Worm (Caenorhabditis elegans) whole organism, L3 larva: ENCODE measurements around the gene npp-1.

Experiments used
- R02D3.7 ChIP-seq: fragments of 150-350 bp; optimal IDR thresholded peaks from 2 replicates; lab custom pipeline; 2014; ENCODE audit warnings: missing biosample characterization, missing genetic modification characterization
- ZK546.5 ChIP-seq: sonication (generic microtip); optimal IDR thresholded peaks from 2 replicates; lab custom pipeline; 2017; ENCODE audit warnings: missing biosample characterization, missing genetic modification characterization
- ama-1 ChIP-seq: fragments of 150-350 bp; optimal IDR thresholded peaks from 2 replicates; lab custom pipeline; 2018
- ceh-16 ChIP-seq: sonication (generic microtip); optimal IDR thresholded peaks from 2 replicates; lab custom pipeline; 2017; ENCODE audit warnings: missing biosample characterization, missing genetic modification characterization
- ceh-28 ChIP-seq: fragments of 150-350 bp; optimal IDR thresholded peaks from 2 replicates; lab custom pipeline; 2014; ENCODE audit warnings: missing biosample characterization, missing genetic modification reagents, missing genetic modification characterization
- daf-12 ChIP-seq: fragments of 150-350 bp; optimal IDR thresholded peaks from 2 replicates; lab custom pipeline; 2014; ENCODE audit warnings: missing biosample characterization, missing genetic modification reagents, missing genetic modification characterization
- egl-27 ChIP-seq: sonication (generic microtip); optimal IDR thresholded peaks from 4 replicates; lab custom pipeline; 2017; ENCODE audit warnings: missing biosample characterization, missing genetic modification reagents, missing genetic modification characterization
- egl-5 ChIP-seq: fragments of 150-350 bp; optimal IDR thresholded peaks from 2 replicates; lab custom pipeline; 2017; ENCODE audit warnings: missing biosample characterization, missing genetic modification reagents, missing genetic modification characterization, inconsistent platforms
- elt-1 ChIP-seq: fragments of 150-350 bp; optimal IDR thresholded peaks from 2 replicates; lab custom pipeline; 2014; ENCODE audit warnings: missing biosample characterization, missing genetic modification characterization
- elt-2 ChIP-seq: sonication (generic microtip); optimal IDR thresholded peaks from 2 replicates; lab custom pipeline; 2016; ENCODE audit warnings: missing genetic modification reagents, mild to moderate bottlenecking, missing genetic modification characterization, missing compliant biosample characterization
- elt-3 ChIP-seq, 3 experiments: fragments of 150-350 bp in 1 of 3; sonication (generic microtip) in 2 of 3; optimal IDR thresholded peaks; 2 replicates in 2 of 3; 4 replicates in 1 of 3; lab custom pipeline; 2014 to 2017; ENCODE audit warnings: missing biosample characterization in 3 of 3, missing genetic modification characterization in 3 of 3
- eor-1 ChIP-seq, 2 experiments: fragments of 150-350 bp; optimal IDR thresholded peaks; 2 replicates each; lab custom pipeline; 2014 to 2018; ENCODE audit warnings: missing biosample characterization in 2 of 2, missing genetic modification characterization in 2 of 2
- fkh-2 ChIP-seq: fragments of 150-350 bp; optimal IDR thresholded peaks from 2 replicates; lab custom pipeline; 2014; ENCODE audit warnings: missing biosample characterization, missing genetic modification reagents, missing genetic modification characterization
- fos-1 ChIP-seq: fragments of 150-350 bp; optimal IDR thresholded peaks from 2 replicates; lab custom pipeline; 2014; ENCODE audit warnings: missing biosample characterization, missing genetic modification characterization
- lin-15B ChIP-seq: fragments of 150-350 bp; optimal IDR thresholded peaks from 2 replicates; lab custom pipeline; 2014; ENCODE audit warnings: missing biosample characterization, missing genetic modification characterization
- lin-39 ChIP-seq: fragments of 150-350 bp; optimal IDR thresholded peaks from 2 replicates; lab custom pipeline; 2018; ENCODE audit warnings: missing biosample characterization, missing genetic modification reagents, missing genetic modification characterization
- lsy-12 ChIP-seq: sonication (generic microtip); optimal IDR thresholded peaks from 2 replicates; lab custom pipeline; 2016; ENCODE audit warnings: mild to moderate bottlenecking, missing genetic modification characterization, missing compliant biosample characterization
- mdl-1 ChIP-seq: fragments of 150-350 bp; optimal IDR thresholded peaks from 2 replicates; lab custom pipeline; 2014; ENCODE audit warnings: missing biosample characterization, missing genetic modification characterization
- nhr-11 ChIP-seq: fragments of 150-350 bp; optimal IDR thresholded peaks from 2 replicates; lab custom pipeline; 2014; ENCODE audit warnings: missing biosample characterization, missing genetic modification characterization
- nhr-12 ChIP-seq: fragments of 150-350 bp; optimal IDR thresholded peaks from 2 replicates; lab custom pipeline; 2014; ENCODE audit warnings: missing biosample characterization, missing genetic modification characterization
- nhr-25 ChIP-seq: sonication (generic microtip); optimal IDR thresholded peaks from 2 replicates; lab custom pipeline; 2017; ENCODE audit warnings: missing biosample characterization, missing genetic modification characterization
- nhr-28 ChIP-seq: fragments of 150-350 bp; optimal IDR thresholded peaks from 2 replicates; lab custom pipeline; 2014; ENCODE audit warnings: missing biosample characterization, missing genetic modification characterization
- nhr-43 ChIP-seq: sonication (generic microtip); optimal IDR thresholded peaks from 2 replicates; lab custom pipeline; 2016; ENCODE audit warnings: mild to moderate bottlenecking, missing genetic modification characterization, missing compliant biosample characterization; ENCODE audit not compliant: poor library complexity, severe bottlenecking
- nhr-67 ChIP-seq: fragments of 150-350 bp; optimal IDR thresholded peaks from 2 replicates; lab custom pipeline; 2014; ENCODE audit warnings: missing biosample characterization, missing genetic modification characterization
- nhr-76 ChIP-seq: fragments of 150-350 bp; sonication (generic microtip); optimal IDR thresholded peaks from 5 replicates; lab custom pipeline; 2014; ENCODE audit warnings: missing biosample characterization, missing genetic modification characterization
- sea-2 ChIP-seq: fragments of 150-350 bp; sonication (generic microtip); optimal IDR thresholded peaks from 4 replicates; lab custom pipeline; 2014; ENCODE audit warnings: missing biosample characterization, missing genetic modification reagents, missing genetic modification characterization
- skn-1 ChIP-seq: fragments of 150-350 bp; optimal IDR thresholded peaks from 2 replicates; lab custom pipeline; 2014; ENCODE audit warnings: missing biosample characterization, missing genetic modification characterization
- snpc-4 ChIP-seq: fragments of 150-350 bp; optimal IDR thresholded peaks from 2 replicates; lab custom pipeline; 2014; ENCODE audit warnings: missing biosample characterization, missing genetic modification characterization
- tbx-2 ChIP-seq: sonication (generic microtip); optimal IDR thresholded peaks from 2 replicates; lab custom pipeline; 2016; ENCODE audit warnings: mild to moderate bottlenecking, missing genetic modification characterization, missing compliant biosample characterization
- unc-62 ChIP-seq: fragments of 150-350 bp; sonication (generic microtip); optimal IDR thresholded peaks from 4 replicates; lab custom pipeline; 2014; ENCODE audit warnings: missing biosample characterization, missing genetic modification reagents, missing genetic modification characterization
- zag-1 ChIP-seq: fragments of 150-350 bp; optimal IDR thresholded peaks from 2 replicates; lab custom pipeline; 2014; ENCODE audit warnings: missing biosample characterization, missing genetic modification characterization
- ztf-11 ChIP-seq: fragments of 150-350 bp; optimal IDR thresholded peaks from 2 replicates; lab custom pipeline; 2014; ENCODE audit warnings: missing biosample characterization, missing genetic modification characterization
- ztf-4 ChIP-seq: fragments of 150-350 bp; optimal IDR thresholded peaks from 2 replicates; lab custom pipeline; 2014; ENCODE audit warnings: missing biosample characterization, missing genetic modification characterization

The npp-1 gene

ce11 chrIV:9822585-9822984 is 35.7 kb upstream of the npp-1 start:
- TF ChIP-seq ceh-16 (tag; lab: Kevin White, UChicago) (no peak), nhr-12 (tag; lab: Kevin White, UChicago) (no peak)

- TF ChIP-seq lin-39 (tag; lab: Kevin White, UChicago): no peak
- TF ChIP-seq mdl-1: no peak
- TF ChIP-seq nhr-25: no peak
- TF ChIP-seq ztf-11 (tag; lab: Kevin White, UChicago): no peak
- no peak for TF ChIP-seq nhr-67 (tag; lab: Kevin White, UChicago)
- TF ChIP-seq nhr-12 (tag; lab: Kevin White, UChicago): no peak
- TF ChIP-seq egl-5 (tag; lab: Kevin White, UChicago): no peak
- TF ChIP-seq egl-27: no peak
- no peak for TF ChIP-seq fkh-2
- TF ChIP-seq nhr-28 (tag; lab: Kevin White, UChicago): no peak
- TF ChIP-seq elt-2 (tag; lab: Kevin White, UChicago): no peak
- no peak for TF ChIP-seq nhr-11 (tag; lab: Kevin White, UChicago)
- TF ChIP-seq fos-1: no peak
- TF ChIP-seq tbx-2: no peak
- no peak for TF ChIP-seq sea-2 (GFP tag; lab: Kevin White, UChicago)
- no peak for TF ChIP-seq nhr-43 (tag; lab: Kevin White, UChicago)
- TF ChIP-seq lsy-12 (tag; lab: Kevin White, UChicago): no peak
- no peak for TF ChIP-seq eor-1 (tag; optimal IDR thresholded peaks at IDR 0.05; lab: Kevin White, UChicago)
These were observed 33.8 kb upstream of the npp-1 start, which contains the start of gene catp-6 for ce11 chrIV:9824480-9824879. catp-6 (minus strand) TSS chrIV:9824580.

ce11 chrIV:9825196-9825744 is 33.0 kb upstream of the npp-1 start, which contains the start of gene mtr-4:
mtr-4 (plus strand) TSS chrIV:9825694.
- TF ChIP-seq skn-1 (peak; percentile 24), lin-15B (tag; lab: Kevin White, UChicago) (peak; percentile 62), mdl-1 (no peak), elt-1 (tag; lab: Kevin White, UChicago) (no peak), nhr-12 (tag; lab: Kevin White, UChicago) (no peak), ceh-16 (tag; lab: Kevin White, UChicago) (no peak), daf-12 (tag; lab: Kevin White, UChicago) (no peak), lin-39 (tag; lab: Kevin White, UChicago) (no peak), elt-3 (tag; optimal IDR thresholded peaks at IDR 0.05; lab: Kevin White, UChicago) (no peak), ztf-11 (tag; lab: Kevin White, UChicago) (no peak), elt-2 (tag; lab: Kevin White, UChicago) (peak; percentile 85), egl-5 (tag; lab: Kevin White, UChicago) (peak; percentile 27), fos-1 (no peak), egl-27 (no peak), zag-1 (no peak)

- TF ChIP-seq fkh-2 (no peak), tbx-2 (no peak), unc-62 (GFP tag; lab: Kevin White, UChicago) (no peak), daf-12 (tag; lab: Kevin White, UChicago) (no peak)
- TF ChIP-seq, all 47 proteins: peak for 0
These were observed 25.7 kb upstream of the npp-1 start, which contains the start of gene kin-21 for ce11 chrIV:9832586-9832985. kin-21 (plus strand) TSS chrIV:9832886.

ce11 chrIV:9833337-9833736 is 25.0 kb upstream of the npp-1 start:
- TF ChIP-seq egl-27 (no peak), nhr-76 (tag; lab: Kevin White, UChicago) (no peak), elt-3 (tag; optimal IDR thresholded peaks at IDR 0.05; lab: Kevin White, UChicago) (no peak), ztf-4 (no peak), nhr-25 (no peak), R02D3.7 (no peak), ZK546.5 (no peak), ama-1 (lab: Kevin White, UChicago) (no peak), lsy-12 (tag; lab: Kevin White, UChicago) (no peak), ceh-28 (no peak), snpc-4 (no peak), daf-12 (tag; lab: Kevin White, UChicago) (no peak)
